Fruit fly (Drosophila melanogaster) whole organism, prepupa: ENCODE data around the gene Atg6.

Experiments
- Blimp-1 ChIP-seq: fragments of 200-800 bp; sonication (Bioruptor generic); optimal IDR thresholded peaks from 3 replicates; lab custom pipeline; 2017; ENCODE audit warnings: missing biosample characterization, missing genetic modification characterization, mild to moderate bottlenecking, moderate library complexity, missing genetic modification reagents
- CG10631 ChIP-seq: fragments of 200-800 bp; sonication (Bioruptor generic); optimal IDR thresholded peaks from 2 replicates; lab custom pipeline; 2016; ENCODE audit warnings: missing biosample characterization, missing genetic modification characterization
- CG10669 ChIP-seq: fragments of 200-800 bp; sonication (Bioruptor generic); optimal IDR thresholded peaks from 3 replicates; lab custom pipeline; 2018; ENCODE audit warnings: missing biosample characterization, mild to moderate bottlenecking, missing genetic modification characterization, moderate library complexity
- CG11294 ChIP-seq: fragments of 200-800 bp; sonication (Bioruptor generic); IDR thresholded peaks from 2 replicates; pipeline ENCODE4 v1.3.6; 2022; ENCODE audit warnings: missing biosample characterization, missing genetic modification characterization
- CG11902 ChIP-seq: fragments of 200-800 bp; sonication (Bioruptor generic); optimal IDR thresholded peaks from 3 replicates; lab custom pipeline; 2016; ENCODE audit warnings: missing biosample characterization, missing genetic modification characterization
- CG1621 ChIP-seq: fragments of 200-800 bp; sonication (Bioruptor generic); optimal IDR thresholded peaks from 3 replicates; lab custom pipeline; 2018; ENCODE audit warnings: missing biosample characterization, mild to moderate bottlenecking, missing genetic modification characterization
- CG31627 ChIP-seq: fragments of 200-800 bp; sonication (Bioruptor generic); optimal IDR thresholded peaks from 3 replicates; lab custom pipeline; 2016; ENCODE audit warnings: missing biosample characterization, missing genetic modification characterization
- CG32006 ChIP-seq: fragments of 200-800 bp; sonication (Bioruptor generic); optimal IDR thresholded peaks from 3 replicates; lab custom pipeline; 2017; ENCODE audit warnings: missing biosample characterization, mild to moderate bottlenecking, missing genetic modification characterization
- CG34406 ChIP-seq: fragments of 200-800 bp; sonication (Bioruptor generic); optimal IDR thresholded peaks from 3 replicates; lab custom pipeline; 2016; ENCODE audit warnings: missing biosample characterization, missing genetic modification characterization
- CG3919 ChIP-seq: fragments of 200-800 bp; sonication (Bioruptor generic); optimal IDR thresholded peaks from 3 replicates; lab custom pipeline; 2016; ENCODE audit warnings: missing biosample characterization, missing genetic modification characterization
- CG4318 ChIP-seq: fragments of 200-800 bp; sonication (Bioruptor generic); optimal IDR thresholded peaks from 3 replicates; lab custom pipeline; 2017; ENCODE audit warnings: missing biosample characterization, mild to moderate bottlenecking, missing genetic modification characterization
- CG6276 ChIP-seq: fragments of 200-800 bp; sonication (Bioruptor generic); optimal IDR thresholded peaks from 2 replicates; lab custom pipeline; 2017; ENCODE audit warnings: missing biosample characterization, mild to moderate bottlenecking, missing genetic modification characterization
- CG6808 ChIP-seq: fragments of 200-800 bp; sonication (Bioruptor generic); optimal IDR thresholded peaks from 3 replicates; lab custom pipeline; 2017; ENCODE audit warnings: missing biosample characterization, missing genetic modification characterization, mild to moderate bottlenecking, moderate library complexity, missing genetic modification reagents
- CG6854 ChIP-seq: fragments of 200-800 bp; sonication (Bioruptor generic); optimal IDR thresholded peaks from 2 replicates; lab custom pipeline; 2017; ENCODE audit warnings: missing biosample characterization, mild to moderate bottlenecking, missing genetic modification characterization
- CG7368 ChIP-seq: fragments of 200-800 bp; sonication (Bioruptor generic); optimal IDR thresholded peaks from 3 replicates; lab custom pipeline; 2016; ENCODE audit warnings: missing biosample characterization, missing genetic modification characterization
- CG8319 ChIP-seq: fragments of 200-800 bp; sonication (Bioruptor generic); optimal IDR thresholded peaks from 3 replicates; lab custom pipeline; 2016; ENCODE audit warnings: missing biosample characterization, missing genetic modification characterization
- CG8632 ChIP-seq: fragments of 200-800 bp; sonication (Bioruptor generic); optimal IDR thresholded peaks from 3 replicates; lab custom pipeline; 2016; ENCODE audit warnings: missing biosample characterization, missing genetic modification characterization
- CG9139 ChIP-seq: fragments of 200-800 bp; sonication (Bioruptor generic); optimal IDR thresholded peaks from 3 replicates; lab custom pipeline; 2017; ENCODE audit warnings: missing biosample characterization, mild to moderate bottlenecking, missing genetic modification characterization
- Eip75B ChIP-seq: fragments of 200-800 bp; sonication (Bioruptor generic); optimal IDR thresholded peaks from 3 replicates; lab custom pipeline; 2016; ENCODE audit warnings: missing biosample characterization, missing genetic modification characterization
- Eip78C ChIP-seq: fragments of 200-800 bp; sonication (Bioruptor generic); peaks from one replicate; lab custom pipeline; 2016; ENCODE audit warnings: missing biosample characterization, missing genetic modification characterization
- Eip93F ChIP-seq: fragments of 200-800 bp; sonication (Bioruptor generic); optimal IDR thresholded peaks from 2 replicates; lab custom pipeline; 2016; ENCODE audit warnings: missing biosample characterization, mild to moderate bottlenecking, missing genetic modification characterization
- Ets21C ChIP-seq: fragments of 200-800 bp; sonication (Bioruptor generic); optimal IDR thresholded peaks from 3 replicates; lab custom pipeline; 2016; ENCODE audit warnings: missing biosample characterization, missing genetic modification characterization
- Ets96B ChIP-seq: fragments of 200-800 bp; optimal IDR thresholded peaks from 2 replicates; lab custom pipeline; 2019; ENCODE audit warnings: missing biosample characterization, mild to moderate bottlenecking, missing genetic modification characterization, moderate library complexity
- Gug ChIP-seq: fragments of 200-800 bp; sonication (Bioruptor generic); IDR thresholded peaks from 2 replicates; pipeline ENCODE4 v1.3.6; 2022; ENCODE audit warnings: missing biosample characterization, missing genetic modification characterization
- Hr38 ChIP-seq: sonication (Bioruptor generic); optimal IDR thresholded peaks from 2 replicates; lab custom pipeline; 2016; ENCODE audit warnings: missing biosample characterization, missing genetic modification characterization
- Hr39 ChIP-seq: fragments of 200-800 bp; sonication (Bioruptor generic); optimal IDR thresholded peaks from 2 replicates; lab custom pipeline; 2016; ENCODE audit warnings: missing biosample characterization, missing genetic modification characterization
- Hr4 ChIP-seq: fragments of 200-800 bp; sonication (Bioruptor generic); optimal IDR thresholded peaks from 3 replicates; lab custom pipeline; 2016; ENCODE audit warnings: missing biosample characterization, missing genetic modification characterization
- Lpt ChIP-seq: fragments of 200-800 bp; sonication (Bioruptor generic); optimal IDR thresholded peaks from 3 replicates; lab custom pipeline; 2016; ENCODE audit warnings: missing biosample characterization, missing genetic modification characterization
- Smox ChIP-seq: fragments of 200-800 bp; sonication (Bioruptor generic); optimal IDR thresholded peaks from 3 replicates; lab custom pipeline; 2016; ENCODE audit warnings: missing biosample characterization, missing genetic modification characterization
- Sox15 ChIP-seq: fragments of 200-800 bp; sonication (Bioruptor generic); optimal IDR thresholded peaks from 3 replicates; lab custom pipeline; 2016; ENCODE audit warnings: missing biosample characterization, missing genetic modification characterization
- achi ChIP-seq: fragments of 200-800 bp; sonication (Bioruptor generic); optimal IDR thresholded peaks from 3 replicates; lab custom pipeline; 2016; ENCODE audit warnings: missing biosample characterization, missing genetic modification characterization
- acj6 ChIP-seq: fragments of 200-800 bp; sonication (Bioruptor generic); optimal IDR thresholded peaks from 3 replicates; lab custom pipeline; 2016; ENCODE audit warnings: missing biosample characterization, missing genetic modification characterization
- cyc ChIP-seq: fragments of 200-800 bp; sonication (Bioruptor generic); optimal IDR thresholded peaks from 3 replicates; lab custom pipeline; 2016; ENCODE audit warnings: missing biosample characterization, missing genetic modification characterization
- dac ChIP-seq: fragments of 200-800 bp; sonication (Bioruptor generic); optimal IDR thresholded peaks from 2 replicates; lab custom pipeline; 2017; ENCODE audit warnings: missing biosample characterization, mild to moderate bottlenecking, missing genetic modification characterization
- dsx ChIP-seq: fragments of 200-800 bp; optimal IDR thresholded peaks from 3 replicates; lab custom pipeline; 2019; ENCODE audit warnings: missing biosample characterization, mild to moderate bottlenecking, missing genetic modification characterization, moderate library complexity; ENCODE audit not compliant: poor library complexity, severe bottlenecking
- eg ChIP-seq: fragments of 200-800 bp; sonication (Bioruptor generic); IDR thresholded peaks from 3 replicates; pipeline ENCODE4 v1.3.6; 2022; ENCODE audit warnings: missing biosample characterization, missing genetic modification characterization
- esn ChIP-seq: fragments of 200-800 bp; sonication (Bioruptor generic); optimal IDR thresholded peaks from 2 replicates; lab custom pipeline; 2016; ENCODE audit warnings: missing biosample characterization, mild to moderate bottlenecking, missing genetic modification characterization, moderate library complexity
- fkh ChIP-seq: fragments of 200-800 bp; sonication (Bioruptor generic); optimal IDR thresholded peaks from 3 replicates; lab custom pipeline; 2017; ENCODE audit warnings: missing biosample characterization, mild to moderate bottlenecking, missing genetic modification characterization, moderate library complexity
- lz ChIP-seq: fragments of 200-800 bp; sonication (Bioruptor generic); optimal IDR thresholded peaks from 3 replicates; lab custom pipeline; 2016; ENCODE audit warnings: missing biosample characterization, missing genetic modification characterization
- net ChIP-seq: fragments of 200-800 bp; sonication (Bioruptor generic); optimal IDR thresholded peaks from 3 replicates; lab custom pipeline; 2016; ENCODE audit warnings: missing biosample characterization, missing genetic modification characterization
- pdm3 ChIP-seq: fragments of 200-800 bp; sonication (Bioruptor generic); optimal IDR thresholded peaks from 3 replicates; lab custom pipeline; 2016; ENCODE audit warnings: missing biosample characterization, missing genetic modification characterization
- spab ChIP-seq: fragments of 200-800 bp; sonication (Bioruptor generic); optimal IDR thresholded peaks from 2 replicates; lab custom pipeline; 2017; ENCODE audit warnings: missing biosample characterization, mild to moderate bottlenecking, missing genetic modification characterization, missing genetic modification reagents
- svp ChIP-seq: fragments of 200-800 bp; sonication (Bioruptor generic); peaks from one replicate; lab custom pipeline; 2016; ENCODE audit warnings: missing biosample characterization, missing genetic modification characterization
- topi ChIP-seq: fragments of 200-800 bp; sonication (Bioruptor generic); optimal IDR thresholded peaks from 3 replicates; lab custom pipeline; 2016; ENCODE audit warnings: missing biosample characterization, missing genetic modification characterization
- vri ChIP-seq: fragments of 200-800 bp; sonication (Bioruptor generic); optimal IDR thresholded peaks from 3 replicates; lab custom pipeline; 2016; ENCODE audit warnings: missing biosample characterization, mild to moderate bottlenecking, missing genetic modification characterization

Gene Atg6

dm6 chr3R:24050690-24051440 lies at the start of gene Atg6, which contains the start of gene Pisd (continued):
- TF ChIP-seq Eip75B, result peak; percentile 11
- TF ChIP-seq svp, result no peak
- no peak for TF ChIP-seq CG6276 (GFP tag; lab: Kevin White, UChicago)
- TF ChIP-seq CG3919 (GFP tag; lab: Kevin White, UChicago), result peak; percentile 0
- peak; percentile 43 for TF ChIP-seq vri (GFP tag; lab: Kevin White, UChicago)
- no peak for TF ChIP-seq CG34406 (GFP tag; lab: Kevin White, UChicago)
- TF ChIP-seq CG9139 (GFP tag; lab: Kevin White, UChicago), result no peak
- TF ChIP-seq Eip93F (GFP tag; lab: Kevin White, UChicago), result no peak
- no peak for TF ChIP-seq Hr4

dm6 chr3R:24099039-24100026 lies 48.8 kb upstream of the Atg6 start:
- peak; percentile 74 for TF ChIP-seq achi
- peak; percentile 8 for TF ChIP-seq spab (GFP tag; lab: Kevin White, UChicago)
- peak; percentile 65 for TF ChIP-seq vri (GFP tag; lab: Kevin White, UChicago)
- TF ChIP-seq CG3919 (GFP tag; lab: Kevin White, UChicago), result peak; percentile 72
- TF ChIP-seq cyc (GFP tag; lab: Kevin White, UChicago), result peak; percentile 75
- peak; percentile 80 for TF ChIP-seq topi (GFP tag; lab: Kevin White, UChicago)
- TF ChIP-seq CG9139 (GFP tag; lab: Kevin White, UChicago), result no peak
- peak; percentile 65 for TF ChIP-seq Ets96B
- TF ChIP-seq dac (GFP tag; lab: Kevin White, UChicago), result peak; percentile 25
- peak; percentile 60 for TF ChIP-seq Ets21C (GFP tag; lab: Kevin White, UChicago)
- peak; percentile 76 for TF ChIP-seq pdm3 (GFP tag; lab: Kevin White, UChicago)
- TF ChIP-seq CG6854, result no peak
- TF ChIP-seq Smox (GFP tag; lab: Kevin White, UChicago), result no peak
- TF ChIP-seq Hr38 (GFP tag; lab: Kevin White, UChicago), result no peak
- peak; percentile 74 for TF ChIP-seq Gug (GFP tag; lab: Robert Waterston, UW)
- TF ChIP-seq CG7368 (GFP tag; lab: Kevin White, UChicago), result peak; percentile 72
- peak; percentile 66 for TF ChIP-seq CG10631
- peak; percentile 76 for TF ChIP-seq esn (GFP tag; lab: Kevin White, UChicago)
- TF ChIP-seq eg (GFP tag; lab: Robert Waterston, UW), result peak; percentile 72
- TF ChIP-seq CG6276 (GFP tag; lab: Kevin White, UChicago), result peak; percentile 43
- peak; percentile 68 for TF ChIP-seq Hr4
- peak; percentile 36 for TF ChIP-seq CG4318
- TF ChIP-seq CG8632 (GFP tag; lab: Kevin White, UChicago), result peak; percentile 39
- TF ChIP-seq Eip78C (GFP tag; lab: Kevin White, UChicago), result peak; percentile 88
- no peak for TF ChIP-seq CG1621 (tag; lab: Kevin White, UChicago)
- peak; percentile 84 for TF ChIP-seq CG31627
- peak; percentile 72 for TF ChIP-seq CG32006 (GFP tag; lab: Kevin White, UChicago)
- TF ChIP-seq fkh (GFP tag; lab: Kevin White, UChicago), result peak; percentile 17
- peak; percentile 75 for TF ChIP-seq acj6 (GFP tag; lab: Kevin White, UChicago)
- TF ChIP-seq lz (GFP tag; lab: Kevin White, UChicago), result peak; percentile 67
- peak; percentile 18 for TF ChIP-seq CG6808
- TF ChIP-seq net, result peak; percentile 68
- TF ChIP-seq CG10669, result peak; percentile 48
- peak; percentile 87 for TF ChIP-seq Hr39 (GFP tag; lab: Kevin White, UChicago)
- TF ChIP-seq CG11294 (GFP tag; lab: Robert Waterston, UW), result peak; percentile 57; the same call in 1 of the 2 replicates
- peak; percentile 41 for TF ChIP-seq CG11902 (GFP tag; lab: Kevin White, UChicago)
- peak; percentile 32 for TF ChIP-seq Sox15 (GFP tag; lab: Kevin White, UChicago)
- TF ChIP-seq dsx (GFP tag; lab: Kevin White, UChicago), result peak; percentile 25
- TF ChIP-seq CG8319 (GFP tag; lab: Kevin White, UChicago), result peak; percentile 42
- TF ChIP-seq Eip93F (GFP tag; lab: Kevin White, UChicago), result no peak
- peak; percentile 67 for TF ChIP-seq Lpt (GFP tag; lab: Kevin White, UChicago)
- TF ChIP-seq Eip75B, result peak; percentile 52
- TF ChIP-seq Blimp-1 (GFP tag; lab: Kevin White, UChicago), result peak; percentile 4
